Fruit fly (Drosophila melanogaster): ENCODE results near the gene CG14891.

Gene CG14891

dm6 chr3R:16524178-16524577 lies 47.1 kb upstream of the CG14891 start (continued):
- TF ChIP-seq Aef1 (GFP tag; IDR thresholded peaks at IDR 0.05) (peak; percentile 44; the same call in 2 of the 3 replicates), jigr1 (GFP tag; IDR thresholded peaks at IDR 0.05) (peak; percentile 65), CG10959 (GFP tag; IDR thresholded peaks at IDR 0.05) (peak; percentile 59), hb (GFP tag; IDR thresholded peaks at IDR 0.05; ENCODE audit: partially characterized antibody) (no peak), Awh (GFP tag; IDR thresholded peaks at IDR 0.05) (peak; percentile 77), Poxn (GFP tag; IDR thresholded peaks at IDR 0.05) (no peak), Dref (GFP tag; IDR thresholded peaks at IDR 0.05) (no peak), Hr3 (GFP tag; optimal IDR thresholded peaks at IDR 0.05) (peak; percentile 31), CG14014 (GFP tag; IDR thresholded peaks at IDR 0.05) (peak; percentile 35; the same call in 1 of the 2 replicates), CG12769 (tag; optimal IDR thresholded peaks at IDR 0.05) (no peak), Ada2b (GFP tag; IDR thresholded peaks at IDR 0.05) (peak; percentile 62; the same call in 1 of the 2 replicates), Deaf1 (tag; optimal IDR thresholded peaks at IDR 0.05) (peak; percentile 55), Rfx (GFP tag; IDR thresholded peaks at IDR 0.05) (no peak), Pdp1 (GFP tag; optimal IDR thresholded peaks at IDR 0.05) (peak in 1 of 2 experiments; percentile 44), nau (GFP tag; optimal IDR thresholded peaks at IDR 0.05) (peak; percentile 36), CG4854 (GFP tag; optimal IDR thresholded peaks at IDR 0.05) (no peak), Hey (tag; optimal IDR thresholded peaks at IDR 0.05) (no peak), CG6272 (GFP tag; IDR thresholded peaks at IDR 0.05) (peak; percentile 40; the same call in 1 of the 2 replicates), dmrt99B (tag; optimal IDR thresholded peaks at IDR 0.05) (peak; percentile 90), CG16779 (GFP tag; IDR thresholded peaks at IDR 0.05) (no peak), nom (GFP tag; optimal IDR thresholded peaks at IDR 0.05) (peak; percentile 43), CG18619 (GFP tag; optimal IDR thresholded peaks at IDR 0.05) (no peak), CG9437 (GFP tag; optimal IDR thresholded peaks at IDR 0.05) (peak; percentile 12), CG8359 (GFP tag; optimal IDR thresholded peaks at IDR 0.05; ENCODE audit: borderline replicate concordance) (peak; percentile 64), luna (GFP tag; optimal IDR thresholded peaks at IDR 0.05) (no peak), B-H1 (GFP tag; IDR thresholded peaks at IDR 0.05) (peak; percentile 67), Drgx (GFP tag; IDR thresholded peaks at IDR 0.05) (peak; percentile 75), CG2712 (tag; optimal IDR thresholded peaks at IDR 0.05) (peak; percentile 92), CG7987 (GFP tag; optimal IDR thresholded peaks at IDR 0.05) (no peak), NfI (GFP tag; optimal IDR thresholded peaks at IDR 0.05) (no peak), CG15073 (GFP tag; optimal IDR thresholded peaks at IDR 0.05) (no peak), crol (GFP tag; IDR thresholded peaks at IDR 0.05) (peak; percentile 18; the same call in 1 of the 2 replicates), CTCF (GFP tag; optimal IDR thresholded peaks at IDR 0.05) (peak; percentile 52), ranshi (GFP tag; IDR thresholded peaks at IDR 0.05) (peak; percentile 77), BEAF-32 (GFP tag; optimal IDR thresholded peaks at IDR 0.05) (no peak), CG17186 (GFP tag; optimal IDR thresholded peaks at IDR 0.05) (peak; percentile 14), Max (GFP tag; optimal IDR thresholded peaks at IDR 0.05) (peak; percentile 40), Taf1 (GFP tag; IDR thresholded peaks at IDR 0.05) (no peak), CG3281 (GFP tag; optimal IDR thresholded peaks at IDR 0.05) (no peak), CG16813 (GFP tag; IDR thresholded peaks at IDR 0.05; ENCODE audit: partially characterized antibody) (no peak), CG6813 (GFP tag; optimal IDR thresholded peaks at IDR 0.05) (no peak), h (optimal IDR thresholded peaks at IDR 0.05) (no peak), CG8290 (GFP tag; optimal IDR thresholded peaks at IDR 0.05) (no peak), CG8290 (tag; optimal IDR thresholded peaks at IDR 0.05) (no peak), CG12071 (GFP tag; optimal IDR thresholded peaks at IDR 0.05) (peak; percentile 46), CG2199 (GFP tag; IDR thresholded peaks at IDR 0.05) (no peak), pita (GFP tag; optimal IDR thresholded peaks at IDR 0.05) (no peak), CG34376 (GFP tag; optimal IDR thresholded peaks at IDR 0.05) (no peak), Mrtf (GFP tag; IDR thresholded peaks at IDR 0.05) (peak; percentile 55; the same call in 2 of the 3 replicates), aop (GFP tag; IDR thresholded peaks at IDR 0.05) (peak; percentile 44; the same call in 1 of the 2 replicates), CG4328 (GFP tag; optimal IDR thresholded peaks at IDR 0.05) (peak; percentile 11), CG10366 (GFP tag; IDR thresholded peaks at IDR 0.05) (peak; percentile 62)

Data from whole organism, embryonic.